Worm (Caenorhabditis elegans) whole organism, L4/young adult: ENCODE measurements around the gene ttr-48.

Experiments used
- W03F9.2 ChIP-seq: fragments of 150-350 bp; optimal IDR thresholded peaks from 2 replicates; lab custom pipeline; 2014; ENCODE audit warnings: missing biosample characterization, missing genetic modification characterization
- dao-5 ChIP-seq: sonication (generic microtip); optimal IDR thresholded peaks from 2 replicates; lab custom pipeline; 2016; ENCODE audit warnings: missing genotype, missing genetic modification characterization, moderate library complexity, missing compliant biosample characterization
- him-1 ChIP-seq: sonication (generic microtip); optimal IDR thresholded peaks from 2 replicates; lab custom pipeline; 2016; ENCODE audit warnings: missing genotype, missing genetic modification reagents, missing genetic modification characterization, missing compliant biosample characterization

ttr-48 gene

DNA sequence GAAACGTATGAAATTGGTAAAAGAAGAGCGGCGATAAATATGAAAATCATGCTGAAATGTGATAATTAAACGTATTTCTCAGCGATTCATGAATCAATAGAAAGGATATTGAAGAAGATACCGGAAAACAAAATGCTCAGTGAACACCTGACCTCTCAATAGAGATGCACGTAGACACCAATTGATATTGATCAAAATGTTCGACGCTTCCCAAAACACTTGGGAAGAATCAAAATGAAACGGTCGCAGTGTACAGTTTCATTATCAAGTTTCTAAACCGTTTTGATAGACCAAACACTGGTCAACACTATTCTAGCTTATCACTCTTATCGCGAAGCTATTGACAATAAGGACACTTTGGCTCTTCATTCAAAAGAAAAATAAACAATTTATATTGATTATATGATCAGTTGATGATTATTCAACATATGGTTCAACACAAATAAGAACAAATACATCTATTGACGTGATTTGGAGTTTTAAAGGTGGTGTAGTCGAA is at the start of gene ttr-48:
TSS of gene ttr-48 (minus strand) at position 51 of the 499 bp plus-strand sequence.
- TF ChIP-seq dao-5 (tag; lab: Kevin White, UChicago) (no peak), him-1 (tag; lab: Kevin White, UChicago) (no peak), W03F9.2 (no peak)

- TF ChIP-seq him-1 (tag; lab: Kevin White, UChicago) = no peak
- no peak for TF ChIP-seq W03F9.2
- no peak for TF ChIP-seq dao-5 (tag; lab: Kevin White, UChicago)
These were observed 45.3 kb upstream of the ttr-48 start for ce11 chrX:3887595-3887994.

DNA sequence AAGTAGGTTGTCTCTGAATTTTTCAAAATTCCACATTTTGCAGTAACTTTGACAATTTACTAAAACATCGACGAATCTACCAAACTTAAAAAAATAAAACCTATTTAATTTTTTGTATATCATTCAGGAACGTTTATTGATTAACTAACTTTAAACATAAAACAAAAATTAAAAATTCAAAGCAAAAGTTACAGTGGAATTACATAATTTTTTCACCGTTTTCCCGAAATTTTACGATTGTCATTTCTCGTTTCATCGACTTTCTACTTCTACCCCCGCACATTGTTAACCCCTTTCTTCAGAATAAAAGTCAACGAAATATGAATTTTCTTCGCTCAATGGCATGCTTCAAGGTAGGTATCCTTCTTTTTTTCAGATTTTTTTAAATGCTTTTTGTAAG is 36.0 kb upstream of the ttr-48 start, which contains the start of gene F47F2.1:
TSS of gene F47F2.1 (plus strand) at position 301 of the 400 bp plus-strand sequence.
- TF ChIP-seq W03F9.2 (no peak), him-1 (tag; lab: Kevin White, UChicago) (no peak), dao-5 (tag; lab: Kevin White, UChicago) (no peak)

- TF ChIP-seq him-1 (tag; lab: Kevin White, UChicago) = no peak
- TF ChIP-seq W03F9.2 = no peak
- no peak for TF ChIP-seq dao-5 (tag; lab: Kevin White, UChicago)
These were observed 33.5 kb upstream of the ttr-48 start for ce11 chrX:3875714-3876113.

ce11 chrX:3873445-3873844 is 31.2 kb upstream of the ttr-48 start, which contains the start of gene lim-4:
Gene lim-4, minus strand, starts transcription at chrX:3873545.
- TF ChIP-seq him-1 (tag; lab: Kevin White, UChicago) (no peak), dao-5 (tag; lab: Kevin White, UChicago) (no peak), W03F9.2 (no peak)

DNA sequence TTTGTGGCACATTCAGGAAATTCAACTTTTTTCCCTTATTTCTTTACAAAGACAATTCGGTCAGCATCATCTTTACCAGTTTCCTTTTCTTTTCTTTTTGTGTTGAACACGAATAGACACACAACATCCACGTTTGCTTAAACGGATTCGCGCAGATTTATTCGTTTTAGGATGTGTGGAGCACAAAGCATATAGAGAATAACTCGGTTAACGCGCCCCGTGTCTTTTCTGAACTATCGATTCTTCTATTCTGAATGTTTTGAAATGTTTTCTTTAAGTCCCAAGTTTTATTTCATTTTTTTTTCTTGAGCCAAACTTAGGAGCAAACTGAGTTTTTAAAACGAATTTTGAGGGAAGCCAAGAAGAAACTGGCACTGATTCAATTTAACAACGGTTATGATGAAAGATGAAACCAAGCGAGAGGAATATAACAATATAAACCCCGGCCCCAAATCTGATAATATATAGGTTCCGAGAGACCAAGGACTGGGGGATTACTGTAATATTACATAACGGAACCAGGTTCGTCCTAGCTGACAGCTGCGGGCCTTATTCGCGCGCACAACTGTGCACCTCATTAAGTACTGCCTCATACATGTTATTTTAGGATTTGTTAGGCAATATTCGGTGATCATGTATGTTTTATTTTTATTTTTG is 29.5 kb upstream of the ttr-48 start:
- TF ChIP-seq dao-5 (tag; lab: Kevin White, UChicago) (no peak), W03F9.2 (no peak), him-1 (tag; lab: Kevin White, UChicago) (no peak)

DNA sequence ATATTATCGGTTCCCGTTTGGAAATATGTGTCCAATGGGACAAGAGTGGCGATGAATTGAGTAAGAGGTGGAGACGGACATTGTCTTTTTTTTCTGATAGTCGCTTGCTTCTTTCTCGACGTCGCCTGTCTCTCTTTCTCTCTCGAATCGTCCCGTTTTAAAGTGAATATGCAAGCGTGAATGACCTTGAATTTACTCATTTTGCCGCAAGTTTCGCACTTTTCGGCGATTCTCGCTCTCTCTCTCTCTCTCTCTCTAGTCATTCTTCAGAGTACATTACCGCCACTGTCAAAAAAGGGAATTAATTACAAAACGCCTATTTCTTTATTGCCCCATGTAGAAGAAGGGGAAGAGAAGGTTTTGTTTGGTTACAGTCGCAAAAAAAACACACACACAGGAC is 25.5 kb upstream of the ttr-48 start:
- TF ChIP-seq him-1 (tag; lab: Kevin White, UChicago) (no peak), dao-5 (tag; lab: Kevin White, UChicago) (no peak), W03F9.2 (no peak)

DNA sequence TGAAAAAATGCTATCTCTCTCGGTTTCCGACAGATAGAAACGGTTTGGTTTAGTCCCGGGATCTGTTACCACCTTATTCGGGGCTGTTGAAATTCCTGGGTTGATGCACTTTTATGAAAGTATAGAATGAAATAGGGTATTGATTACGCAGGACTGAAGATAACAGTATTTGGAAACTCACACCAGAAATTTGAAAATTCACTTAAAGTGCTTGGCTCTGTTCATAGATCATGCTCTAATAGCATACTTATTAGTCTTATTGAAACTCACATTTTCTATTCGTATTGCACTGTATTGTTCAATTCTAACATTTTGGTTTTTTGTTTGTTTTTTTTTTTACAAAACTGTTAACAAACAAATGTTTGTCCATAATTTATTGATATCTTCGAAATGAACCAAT is 23.9 kb upstream of the ttr-48 start:
- TF ChIP-seq dao-5 (tag; lab: Kevin White, UChicago) = no peak
- no peak for TF ChIP-seq W03F9.2

- TF ChIP-seq W03F9.2 (no peak), dao-5 (tag; lab: Kevin White, UChicago) (no peak), him-1 (tag; lab: Kevin White, UChicago) (no peak)
These were observed 19.0 kb upstream of the ttr-48 start for ce11 chrX:3861294-3861693.

DNA sequence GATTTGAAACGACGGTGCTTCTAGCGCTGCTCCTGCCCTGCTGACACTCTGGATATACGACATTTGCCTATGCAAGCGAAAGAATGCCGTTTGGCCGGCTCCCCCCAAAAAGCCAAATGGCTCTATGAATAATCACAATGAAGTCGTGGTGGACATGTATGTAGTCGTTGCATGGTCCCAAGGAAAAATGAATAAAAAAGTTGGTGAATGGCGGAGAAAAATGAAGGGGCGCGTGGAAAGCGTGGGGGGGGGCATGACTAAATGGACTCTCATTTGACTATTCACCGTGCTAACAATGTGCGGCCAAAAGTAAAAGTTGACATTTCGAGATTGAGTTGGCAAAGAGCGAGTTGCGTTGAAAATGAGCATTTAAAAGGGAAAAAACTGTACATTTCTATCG is 17.2 kb upstream of the ttr-48 start:
- TF ChIP-seq W03F9.2 = no peak
- no peak for TF ChIP-seq him-1 (tag; lab: Kevin White, UChicago)
- TF ChIP-seq dao-5 (tag; lab: Kevin White, UChicago) = no peak

ce11 chrX:3858355-3858754 is 16.1 kb upstream of the ttr-48 start:
- TF ChIP-seq him-1 (tag; lab: Kevin White, UChicago) (no peak), dao-5 (tag; lab: Kevin White, UChicago) (no peak), W03F9.2 (no peak)

DNA sequence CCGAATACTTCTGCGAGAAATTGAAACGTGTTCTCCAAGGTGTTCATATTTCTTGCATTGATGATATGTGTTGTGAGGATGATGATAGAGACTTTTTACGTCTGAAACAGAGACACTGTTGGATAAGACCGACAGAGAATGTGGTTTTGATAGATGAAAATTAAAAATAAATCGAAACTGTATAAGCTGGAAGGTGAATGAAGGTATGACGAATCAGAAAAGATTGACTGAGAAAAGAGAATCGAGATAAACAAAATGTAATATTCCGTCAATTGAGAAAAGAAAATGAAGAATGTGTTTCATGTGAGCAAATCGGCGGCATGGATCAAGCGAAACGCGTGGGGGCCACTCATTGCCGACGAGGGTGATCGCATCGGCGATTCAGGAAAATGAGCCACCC is 15.4 kb upstream of the ttr-48 start, which contains the start of gene ceh-18:
TSS of gene ceh-18 (minus strand) at position 101 of the 400 bp plus-strand sequence.
- TF ChIP-seq W03F9.2 = no peak
- TF ChIP-seq dao-5 (tag; lab: Kevin White, UChicago) = no peak
- no peak for TF ChIP-seq him-1 (tag; lab: Kevin White, UChicago)

DNA sequence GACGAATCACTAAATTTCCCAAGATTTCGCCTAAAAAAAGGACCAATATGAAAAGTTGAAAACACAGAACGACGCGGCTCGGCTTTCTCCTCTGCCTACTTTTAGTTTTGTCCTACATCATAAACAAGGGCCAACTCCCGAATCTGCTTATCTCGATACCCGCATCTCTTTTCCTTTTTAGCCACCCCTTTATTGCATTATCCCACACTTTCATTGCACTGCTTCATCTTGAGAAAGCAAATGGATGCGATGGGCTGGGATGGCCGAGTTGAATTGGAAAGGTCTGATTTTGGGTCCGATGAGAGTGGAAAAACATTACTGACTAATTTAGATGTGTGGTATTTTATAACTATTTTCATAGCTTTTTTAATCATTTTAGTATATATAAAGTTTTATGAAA is 13.5 kb upstream of the ttr-48 start:
- no peak for TF ChIP-seq him-1 (tag; lab: Kevin White, UChicago)
- no peak for TF ChIP-seq dao-5 (tag; lab: Kevin White, UChicago)

ce11 chrX:3853901-3854300 is 11.7 kb upstream of the ttr-48 start:
- TF ChIP-seq W03F9.2 (no peak), dao-5 (tag; lab: Kevin White, UChicago) (no peak), him-1 (tag; lab: Kevin White, UChicago) (no peak)

DNA sequence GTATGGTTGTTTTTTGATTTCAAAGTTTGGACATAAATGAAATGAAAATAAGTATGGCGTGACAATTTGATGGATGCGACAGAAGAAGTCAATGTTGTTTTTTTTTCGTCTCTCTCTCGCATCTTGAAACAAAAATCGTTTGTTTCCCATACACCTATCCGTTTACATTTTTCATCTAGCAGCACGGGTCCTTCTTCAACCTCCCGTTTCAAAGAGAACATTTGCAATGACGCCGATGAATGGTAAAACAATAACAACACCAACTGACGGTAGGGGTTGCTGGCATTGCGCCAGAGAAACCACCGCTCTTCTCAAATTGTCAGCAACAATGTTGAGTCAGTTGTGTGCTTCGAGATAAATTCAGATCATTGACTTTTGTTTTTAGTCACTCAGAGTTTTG is 3.1 kb downstream of the ttr-48 start:
- TF ChIP-seq W03F9.2 = no peak
